Fruit fly (Drosophila melanogaster) ovary, adult (tissue): ENCODE measurements around the gene CG1523.

ENCODE experiments used
- CG17801 ChIP-seq: fragments of 200-800 bp; optimal IDR thresholded peaks from 2 replicates; lab custom pipeline; 2019; ENCODE audit warnings: missing biosample characterization, mild to moderate bottlenecking, missing genetic modification characterization, moderate library complexity; ENCODE audit not compliant: partially characterized antibody

CG1523 gene

DNA sequence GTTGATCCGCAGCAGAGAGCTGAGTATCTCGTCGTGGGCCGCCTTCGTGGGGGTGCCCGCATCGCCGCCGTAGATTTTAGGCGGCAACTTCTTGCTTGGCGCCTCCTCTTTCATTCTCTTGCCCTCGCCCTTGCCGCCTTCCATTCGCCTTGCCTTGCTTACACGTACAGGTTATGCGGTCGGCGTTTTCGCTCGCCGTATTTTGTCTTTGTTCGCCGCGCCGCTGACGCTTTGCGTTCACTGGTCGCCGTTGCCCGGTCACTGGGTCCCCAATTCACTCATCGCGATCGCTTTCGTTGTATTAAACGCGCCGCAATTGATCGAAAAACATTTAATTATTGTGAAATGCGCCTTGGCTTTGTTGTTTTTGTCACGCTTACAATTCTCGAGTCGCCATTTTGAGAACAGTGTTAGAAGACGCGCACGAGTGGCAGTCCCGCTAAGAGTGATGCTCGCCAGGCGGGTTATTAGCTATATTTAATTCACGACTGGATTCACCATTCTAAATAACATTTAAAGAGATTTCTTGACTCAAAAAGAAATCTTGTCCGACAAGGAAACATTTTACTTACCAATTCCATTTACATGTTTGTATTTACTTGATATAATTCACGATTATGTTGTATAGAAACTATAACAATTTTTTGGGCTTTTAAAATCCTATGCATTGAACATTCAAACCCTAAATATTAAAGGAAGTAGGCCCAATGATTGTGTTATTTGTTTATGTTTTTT lies 8.4 kb downstream of the CG1523 start, which contains the start of gene wdn:
Gene wdn (minus strand): TSS at position 396 of the 735 bp plus-strand sequence.
- no peak for TF ChIP-seq CG17801 (GFP tag; lab: Kevin White, UChicago)

dm6 chr3R:28806402-28806801 lies 13.1 kb downstream of the CG1523 start, which contains the start of gene CheB98a:
Gene CheB98a, plus strand, starts transcription at chr3R:28806702.
- TF ChIP-seq CG17801 (GFP tag; lab: Kevin White, UChicago): no peak

dm6 chr3R:28805164-28805563 lies 14.3 kb downstream of the CG1523 start:
- TF ChIP-seq CG17801 (GFP tag; lab: Kevin White, UChicago): no peak

dm6 chr3R:28790222-28790621 lies 29.2 kb downstream of the CG1523 start, which contains the start of gene intr:
Gene intr, plus strand, starts transcription at chr3R:28790522.
- no peak for TF ChIP-seq CG17801 (GFP tag; lab: Kevin White, UChicago)

dm6 chr3R:28789317-28789716 lies 30.2 kb downstream of the CG1523 start, which contains the start of gene CG34295:
Gene CG34295, plus strand, starts transcription at chr3R:28789617.
- TF ChIP-seq CG17801 (GFP tag; lab: Kevin White, UChicago): no peak

- no peak for TF ChIP-seq CG17801 (GFP tag; lab: Kevin White, UChicago)
Measured at dm6 chr3R:28775703-28776102, 43.8 kb downstream of the CG1523 start.
